Worm (Caenorhabditis elegans): ENCODE measurements around the gene R04A9.6.

ce11 chrX:380505-380904 lies 16.9 kb upstream of the R04A9.6 start, which contains the start of gene R04A9.3:
- no peak for TF ChIP-seq tbx-2 (tag; optimal IDR thresholded peaks at IDR 0.05)
- TF ChIP-seq unc-62 (GFP tag; optimal IDR thresholded peaks at IDR 0.05) = no peak
- TF ChIP-seq lin-15B (tag; optimal IDR thresholded peaks at IDR 0.05) = no peak
- TF ChIP-seq dpl-1 (GFP tag; optimal IDR thresholded peaks at IDR 0.05) = no peak
- TF ChIP-seq egl-27 (tag; optimal IDR thresholded peaks at IDR 0.05) = no peak
- no peak for TF ChIP-seq nhr-28 (tag; optimal IDR thresholded peaks at IDR 0.05)
- no peak for TF ChIP-seq lir-3 (tag; optimal IDR thresholded peaks at IDR 0.05; ENCODE audit: poor library complexity)
- no peak for TF ChIP-seq ztf-4 (tag; optimal IDR thresholded peaks at IDR 0.05)
- no peak for TF ChIP-seq F16B12.6 (tag; optimal IDR thresholded peaks at IDR 0.05)
- TF ChIP-seq lin-13 (GFP tag; optimal IDR thresholded peaks at IDR 0.05) = no peak
- no peak for TF ChIP-seq aha-1 (tag; optimal IDR thresholded peaks at IDR 0.05)
- TF ChIP-seq jun-1 (tag; optimal IDR thresholded peaks at IDR 0.05) = no peak

Measured in whole organism, L1 larva.